Worm (Caenorhabditis elegans) whole organism, L4/young adult: ENCODE results near the gene C53B4.3.

Experiments used
- W03F9.2 ChIP-seq: fragments of 150-350 bp; optimal IDR thresholded peaks from 2 replicates; lab custom pipeline; 2014; ENCODE audit warnings: missing biosample characterization, missing genetic modification characterization
- dao-5 ChIP-seq: sonication (generic microtip); optimal IDR thresholded peaks from 2 replicates; lab custom pipeline; 2016; ENCODE audit warnings: missing genotype, missing genetic modification characterization, moderate library complexity, missing compliant biosample characterization
- him-1 ChIP-seq: sonication (generic microtip); optimal IDR thresholded peaks from 2 replicates; lab custom pipeline; 2016; ENCODE audit warnings: missing genotype, missing genetic modification reagents, missing genetic modification characterization, missing compliant biosample characterization

C53B4.3 gene

DNA sequence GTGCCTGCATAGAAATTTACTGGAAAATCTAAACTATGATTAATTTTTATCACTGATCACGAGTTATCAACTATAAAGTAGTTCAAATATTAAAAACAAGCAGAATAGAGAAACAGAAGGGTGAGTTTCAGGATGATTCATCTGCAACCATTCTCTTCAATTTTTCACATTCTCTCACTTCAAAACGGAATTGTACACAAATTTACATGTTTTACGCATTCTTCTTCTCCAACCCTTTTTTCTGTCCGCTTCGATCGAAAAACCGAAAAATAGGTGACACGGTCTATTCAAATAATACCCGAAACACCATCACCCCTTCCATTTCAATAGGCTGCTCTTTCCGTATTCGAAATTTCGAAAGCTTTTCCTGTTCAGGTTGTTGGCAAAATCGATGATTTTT lies 39.9 kb downstream of the C53B4.3 start, which contains the start of gene D1046.4:
Gene D1046.4, plus strand, starts transcription at position 301 of the 400 bp plus-strand sequence.
- TF ChIP-seq W03F9.2 (tag; lab: Kevin White, UChicago): no peak
- no peak for TF ChIP-seq him-1 (tag; lab: Kevin White, UChicago)
- TF ChIP-seq dao-5: no peak

DNA sequence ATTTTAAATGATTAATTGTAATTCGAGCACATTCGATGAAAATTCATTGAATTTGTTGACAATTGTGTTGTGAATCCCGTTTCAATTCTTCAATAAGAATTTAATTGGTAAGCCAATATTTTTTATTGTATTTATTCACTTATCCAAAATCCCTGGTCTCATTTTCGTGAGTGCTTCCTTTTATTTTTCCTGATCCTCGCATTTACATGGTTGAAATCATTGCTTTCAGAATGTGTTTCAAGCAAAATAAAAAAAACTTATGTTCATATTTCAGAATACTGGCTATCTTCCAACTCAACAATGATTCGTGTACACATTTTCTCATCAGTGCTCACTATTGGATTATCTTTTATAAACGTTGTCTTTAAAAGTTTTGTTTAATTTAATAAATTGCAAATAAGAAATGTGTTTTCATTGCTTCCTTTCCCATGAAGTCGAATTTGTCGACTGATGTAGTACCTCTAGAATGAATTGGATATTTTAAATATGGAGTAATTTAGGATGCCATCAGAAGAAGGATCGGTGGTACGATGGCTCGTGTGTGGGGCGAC lies 43.5 kb downstream of the C53B4.3 start, which contains the start of the genes D1046.18 and slc-25A26:
Gene D1046.18, plus strand, starts transcription at position 301 of the 551 bp plus-strand sequence.
Gene slc-25A26, plus strand, starts transcription at position 501 of the 551 bp plus-strand sequence.
- no peak for TF ChIP-seq W03F9.2 (tag; lab: Kevin White, UChicago)
- no peak for TF ChIP-seq dao-5
- no peak for TF ChIP-seq him-1 (tag; lab: Kevin White, UChicago)

DNA sequence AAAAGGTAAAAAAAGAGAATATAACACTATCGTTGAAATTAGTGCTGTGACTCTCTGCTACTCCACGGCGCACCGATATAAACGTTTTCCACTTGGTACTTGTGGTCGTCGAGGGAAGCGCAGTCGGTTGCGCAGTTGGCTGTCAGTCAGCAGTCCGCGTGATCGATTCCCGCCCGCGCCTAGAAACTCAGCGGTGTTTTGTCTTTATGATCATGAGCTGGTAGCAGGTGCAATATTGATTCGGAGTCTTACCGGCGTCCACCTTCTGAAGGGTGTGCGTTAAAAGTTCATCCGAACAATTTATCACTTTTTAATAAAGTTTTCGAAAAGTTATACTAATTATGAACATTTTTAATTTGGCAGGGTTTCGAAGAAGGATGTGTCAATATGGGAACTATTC lies 46.4 kb downstream of the C53B4.3 start:
- peak; percentile 94 for TF ChIP-seq dao-5
- peak; percentile 60 for TF ChIP-seq him-1 (tag; lab: Kevin White, UChicago)
- TF ChIP-seq W03F9.2 (tag; lab: Kevin White, UChicago): peak; percentile 42

DNA sequence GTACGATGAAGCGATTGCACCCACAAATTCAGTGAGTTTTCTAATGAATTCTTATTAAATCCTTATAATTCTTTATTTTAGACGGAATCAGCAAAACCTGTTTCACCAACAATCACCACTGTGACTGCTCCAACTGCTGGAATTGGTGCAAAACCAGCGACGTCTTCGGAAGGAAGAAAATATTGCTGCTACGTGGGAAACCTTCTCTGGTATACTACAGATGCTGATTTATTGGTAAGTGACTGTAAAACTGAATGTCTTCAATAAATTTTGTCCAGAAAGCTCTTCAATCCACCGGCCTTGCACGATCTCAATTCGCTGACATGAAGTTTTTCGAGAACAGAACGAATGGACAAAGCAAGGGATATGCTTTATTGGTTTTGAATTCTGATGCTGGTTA lies 47.0 kb downstream of the C53B4.3 start:
- TF ChIP-seq dao-5: no peak
- TF ChIP-seq him-1 (tag; lab: Kevin White, UChicago): no peak
- no peak for TF ChIP-seq W03F9.2 (tag; lab: Kevin White, UChicago)

DNA sequence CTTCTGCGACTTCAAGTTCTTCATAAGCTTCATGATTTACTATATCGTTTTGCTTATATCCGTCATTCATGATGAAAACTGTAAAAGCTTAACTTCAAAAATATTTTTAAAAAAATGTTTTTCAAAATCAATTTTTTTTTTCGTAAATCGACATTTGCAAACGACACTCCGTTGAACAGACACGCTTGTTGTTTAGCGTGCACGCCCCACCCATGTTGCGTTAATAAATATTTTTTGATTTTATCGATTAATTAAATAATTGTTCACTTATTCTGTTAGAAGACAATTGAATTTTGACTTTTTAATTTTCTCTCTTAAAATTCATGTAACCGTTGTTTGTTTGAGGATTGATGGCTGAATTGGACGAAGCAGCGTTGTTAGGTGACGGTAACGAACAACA lies 47.5 kb downstream of the C53B4.3 start, which contains the start of the genes D1046.2 and cfim-2:
Gene D1046.2, minus strand, starts transcription at position 78 of the 400 bp plus-strand sequence.
Gene cfim-2, plus strand, starts transcription at position 335 of the 400 bp plus-strand sequence.
- TF ChIP-seq him-1 (tag; lab: Kevin White, UChicago) (no peak), W03F9.2 (tag; lab: Kevin White, UChicago) (no peak)

DNA sequence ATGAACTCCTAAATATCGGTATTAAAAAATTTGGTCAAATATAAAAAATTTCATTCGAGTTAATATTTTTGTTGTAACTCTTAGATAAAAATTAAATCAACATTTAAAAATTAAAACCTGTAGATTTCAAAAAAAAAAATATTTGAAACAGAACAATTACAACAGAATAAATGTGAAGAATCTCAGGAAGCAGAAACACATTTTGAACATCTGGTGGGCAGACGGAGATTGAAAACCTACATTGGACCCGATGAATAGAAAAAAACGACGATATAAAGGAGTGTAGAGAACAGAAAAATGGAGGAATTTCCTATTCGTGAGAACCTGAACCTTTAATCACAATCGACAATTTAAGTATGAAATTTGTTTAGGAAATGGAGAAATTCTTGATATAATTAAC lies 49.4 kb downstream of the C53B4.3 start:
- no peak for TF ChIP-seq dao-5
- TF ChIP-seq him-1 (tag; lab: Kevin White, UChicago): no peak
- TF ChIP-seq W03F9.2 (tag; lab: Kevin White, UChicago): no peak

DNA sequence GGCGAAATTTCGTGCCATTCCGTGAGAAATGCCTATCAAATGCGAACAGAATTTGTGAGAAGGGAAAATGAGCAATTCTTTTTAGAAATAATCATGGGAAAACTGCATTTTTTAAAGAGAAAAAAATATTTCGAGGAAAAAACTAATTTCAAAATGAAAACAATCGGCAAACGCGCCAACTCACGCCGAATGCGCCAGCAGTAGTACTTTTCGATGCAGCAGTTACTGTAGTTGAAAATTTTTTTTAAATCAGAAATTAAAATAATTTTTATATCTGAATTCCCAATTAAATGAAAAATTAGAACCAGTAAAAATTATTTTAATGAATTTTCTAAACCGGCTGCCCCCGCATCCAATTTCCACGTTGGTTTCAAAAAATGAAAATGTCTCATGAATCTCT lies 50.1 kb downstream of the C53B4.3 start:
- TF ChIP-seq dao-5 (no peak), him-1 (tag; lab: Kevin White, UChicago) (no peak), W03F9.2 (tag; lab: Kevin White, UChicago) (peak; percentile 60)

DNA sequence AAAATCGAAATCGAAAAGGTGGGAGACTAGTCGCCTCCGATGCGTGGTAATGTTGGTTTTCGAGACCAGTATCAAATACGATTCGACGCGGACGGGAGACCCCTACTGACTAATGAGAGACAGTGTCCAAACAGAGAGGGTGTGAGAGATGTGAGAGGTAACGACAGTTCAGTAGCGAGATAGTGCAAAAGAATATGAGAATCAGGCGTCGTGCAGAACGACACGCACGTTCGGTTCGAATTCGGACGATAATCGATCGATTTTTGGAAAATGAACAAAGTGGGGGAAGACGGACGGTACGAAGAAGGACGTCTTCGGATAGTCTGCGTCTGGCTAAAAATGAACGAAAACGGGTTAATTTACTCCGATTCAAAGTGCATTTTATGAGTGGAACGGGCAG lies 51.6 kb downstream of the C53B4.3 start, which contains the start of gene D1046.16:
Gene D1046.16, plus strand, starts transcription at position 195 of the 400 bp plus-strand sequence.
- TF ChIP-seq him-1 (tag; lab: Kevin White, UChicago) (no peak), dao-5 (no peak), W03F9.2 (tag; lab: Kevin White, UChicago) (peak; percentile 4)

DNA sequence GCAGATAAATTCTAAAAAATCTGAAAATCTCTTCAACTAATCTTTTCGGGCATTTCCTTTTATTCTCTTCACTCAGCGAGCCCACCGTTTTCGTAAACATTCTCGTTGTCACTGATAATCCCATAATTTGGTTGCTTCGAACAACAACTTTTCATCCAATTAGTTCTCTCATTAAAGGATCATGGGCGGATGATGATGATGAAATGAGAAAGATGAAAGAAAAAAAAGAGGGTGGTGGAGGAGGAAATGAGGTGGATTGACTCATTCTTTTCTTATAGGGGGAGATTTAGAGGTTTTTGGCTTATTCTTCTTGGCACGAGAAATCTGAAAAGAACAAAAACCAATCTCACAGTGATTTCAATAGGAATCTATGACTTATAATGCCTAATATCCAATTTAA lies 52.3 kb downstream of the C53B4.3 start:
- TF ChIP-seq W03F9.2 (tag; lab: Kevin White, UChicago): no peak
- no peak for TF ChIP-seq him-1 (tag; lab: Kevin White, UChicago)
- no peak for TF ChIP-seq dao-5
